Worm (Caenorhabditis elegans) whole organism, L1 larva: Measurements from ENCODE around the gene rps-3.

Experiments
- ama-1 ChIP-seq: fragments of 150-350 bp; optimal IDR thresholded peaks from 2 replicates; lab custom pipeline; 2014
- egl-27 ChIP-seq, 2 experiments: fragments of 150-350 bp in 1 of 2; sonication (generic microtip); optimal IDR thresholded peaks; 3 replicates each; lab custom pipeline; 2017 to 2018; ENCODE audit warnings: missing biosample characterization in 2 of 2, missing genetic modification characterization in 2 of 2, missing genetic modification reagents in 2 of 2

- TF ChIP-seq ama-1 (no peak), egl-27 (tag; optimal IDR thresholded peaks at IDR 0.05; lab: Kevin White, UChicago) (no peak)
These were observed 50.1 kb downstream of the rps-3 start, which contains the start of gene srg-9 for ce11 chrIII:6256675-6257074.
